Worm (Caenorhabditis elegans) whole organism, L4/young adult: ENCODE data around the gene F56B3.9.
A peak's percentile ranks its signal among the peaks of the same experiment; 100 is the strongest.

Experiments
- W03F9.2 ChIP-seq: fragments of 150-350 bp; optimal IDR thresholded peaks from 2 replicates; lab custom pipeline; 2014; ENCODE audit warnings: missing biosample characterization, missing genetic modification characterization
- dao-5 ChIP-seq: sonication (generic microtip); optimal IDR thresholded peaks from 2 replicates; lab custom pipeline; 2016; ENCODE audit warnings: missing genotype, missing genetic modification characterization, moderate library complexity, missing compliant biosample characterization
- him-1 ChIP-seq: sonication (generic microtip); optimal IDR thresholded peaks from 2 replicates; lab custom pipeline; 2016; ENCODE audit warnings: missing genotype, missing genetic modification reagents, missing genetic modification characterization, missing compliant biosample characterization

The F56B3.9 gene

DNA sequence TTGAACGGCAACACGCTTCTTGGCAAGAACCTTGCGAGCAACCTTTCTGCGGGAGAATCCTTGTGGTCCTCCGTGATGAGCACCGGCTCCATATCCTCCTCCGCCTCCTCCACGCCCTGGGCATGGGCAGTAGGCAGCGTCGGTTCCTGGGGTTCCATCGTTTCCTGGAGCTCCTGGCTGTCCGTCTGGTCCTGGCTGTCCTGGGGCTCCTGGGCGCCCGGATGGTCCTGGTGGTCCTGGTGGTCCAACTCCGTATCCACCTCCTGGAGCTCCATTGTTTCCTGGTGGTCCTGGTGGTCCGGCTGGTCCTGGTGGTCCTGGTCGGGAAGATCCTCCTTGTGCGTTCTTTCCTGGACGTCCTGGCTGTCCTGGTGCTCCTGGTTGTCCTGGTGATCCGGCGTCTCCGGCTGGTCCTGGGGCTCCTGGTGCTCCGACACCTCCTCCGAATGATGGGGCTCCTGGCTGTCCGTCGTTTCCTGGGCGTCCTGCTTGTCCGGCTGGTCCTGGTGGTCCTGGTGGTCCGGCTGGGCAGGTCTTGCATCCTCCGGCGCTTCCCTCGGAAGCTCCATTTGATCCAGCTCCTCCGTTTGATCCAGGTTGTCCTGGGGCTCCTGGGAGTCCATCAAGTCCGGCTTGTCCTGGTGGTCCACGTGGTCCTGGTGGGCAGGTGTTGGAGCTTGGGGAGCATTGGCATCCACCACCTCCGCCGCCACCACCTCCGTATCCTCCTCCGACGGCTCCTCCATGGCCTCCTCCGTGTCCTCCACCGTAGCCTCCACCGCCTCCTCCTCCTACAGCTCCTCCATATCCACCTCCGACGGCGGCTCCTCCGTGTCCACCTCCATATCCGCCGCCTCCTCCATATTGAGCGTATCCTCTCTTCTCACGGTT, 8.4 kb upstream of the F56B3.9 start:
- no peak for TF ChIP-seq dao-5 (tag; lab: Kevin White, UChicago)
- no peak for TF ChIP-seq W03F9.2 (tag; lab: Kevin White, UChicago)
- TF ChIP-seq him-1 (tag; lab: Kevin White, UChicago): no peak

DNA sequence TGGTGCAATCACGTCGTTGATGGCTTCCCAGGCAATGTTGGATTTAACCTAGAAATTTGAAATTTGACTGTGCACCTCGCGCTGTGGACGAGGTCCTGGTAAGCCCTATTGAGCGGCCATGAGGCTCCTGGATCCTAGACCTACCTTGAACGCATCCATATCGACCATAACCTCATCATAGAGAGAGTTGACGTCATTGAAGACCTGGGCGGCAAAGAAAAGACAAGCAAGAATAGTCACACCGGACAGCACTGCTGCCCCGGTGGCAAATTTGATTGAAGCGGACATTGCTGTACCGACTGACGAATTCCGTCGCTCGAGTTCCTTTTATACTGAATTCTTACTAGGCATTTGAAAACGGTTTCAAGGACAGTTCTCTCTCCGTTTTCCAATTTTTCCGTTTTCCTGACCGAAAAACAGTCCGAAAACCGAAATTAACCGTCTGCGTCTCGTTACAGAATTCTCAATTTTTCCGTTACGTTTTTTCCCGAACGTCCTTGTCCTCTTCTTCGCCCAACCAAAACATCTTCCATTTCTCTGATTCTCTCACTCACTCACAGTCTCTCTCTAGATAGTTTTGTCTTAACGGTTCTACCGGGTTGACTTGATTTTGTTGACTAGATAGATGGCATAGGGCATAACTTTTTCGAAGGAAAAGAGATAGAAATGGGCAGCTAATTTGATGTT, 7.6 kb upstream of the F56B3.9 start, which contains the start of gene col-103:
col-103 (minus strand) TSS at position 302 of the 687 bp plus-strand sequence.
- TF ChIP-seq W03F9.2 (tag; lab: Kevin White, UChicago): no peak
- TF ChIP-seq dao-5 (tag; lab: Kevin White, UChicago): no peak
- TF ChIP-seq him-1 (tag; lab: Kevin White, UChicago): no peak

DNA sequence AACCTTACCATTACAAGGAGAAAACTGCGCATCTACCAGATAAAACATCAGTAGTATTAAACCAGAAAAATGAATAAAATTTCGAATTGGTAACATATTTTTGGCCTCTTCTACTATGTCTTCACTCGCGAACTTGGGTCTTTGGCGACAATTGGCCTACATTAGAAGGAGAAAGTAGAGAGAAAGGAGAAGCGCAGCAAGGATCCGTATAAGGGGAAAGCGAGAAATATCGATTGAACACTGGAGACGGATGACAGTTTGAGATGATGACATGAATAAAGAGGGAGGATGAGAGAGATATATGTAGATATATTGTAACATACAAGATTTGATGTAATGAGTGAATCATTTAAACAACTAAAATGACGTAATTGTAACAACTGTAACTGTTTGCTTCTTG, 2.8 kb upstream of the F56B3.9 start, which contains the start of gene F56B3.2:
F56B3.2 (minus strand) TSS at position 273 of the 400 bp plus-strand sequence.
- no peak for TF ChIP-seq dao-5 (tag; lab: Kevin White, UChicago)
- no peak for TF ChIP-seq W03F9.2 (tag; lab: Kevin White, UChicago)
- TF ChIP-seq him-1 (tag; lab: Kevin White, UChicago): no peak

DNA sequence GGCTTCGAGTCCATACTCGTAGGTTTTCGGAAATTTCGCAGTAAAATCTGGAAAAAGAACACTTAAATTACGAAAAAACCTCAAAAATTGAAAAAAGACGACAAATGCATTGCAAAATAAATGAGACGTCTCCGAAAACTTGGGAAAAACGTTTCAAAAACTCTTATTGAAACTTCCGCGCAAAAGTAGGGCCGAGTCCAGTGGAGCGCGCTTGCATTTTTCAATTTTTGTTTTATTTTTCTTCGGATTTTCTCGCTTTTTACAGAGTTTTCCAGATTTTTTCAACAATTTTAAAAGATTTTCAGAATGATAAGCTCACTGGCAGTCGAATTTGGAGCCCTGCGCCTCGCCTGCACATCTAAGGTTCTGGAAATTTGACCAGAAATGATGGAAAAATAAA, 1.8 kb downstream of the F56B3.9 start, which contains the start of gene mrpl-2:
mrpl-2 (plus strand) TSS at position 307 of the 400 bp plus-strand sequence.
- TF ChIP-seq W03F9.2 (tag; lab: Kevin White, UChicago) (no peak), dao-5 (tag; lab: Kevin White, UChicago) (no peak), him-1 (tag; lab: Kevin White, UChicago) (no peak)

DNA sequence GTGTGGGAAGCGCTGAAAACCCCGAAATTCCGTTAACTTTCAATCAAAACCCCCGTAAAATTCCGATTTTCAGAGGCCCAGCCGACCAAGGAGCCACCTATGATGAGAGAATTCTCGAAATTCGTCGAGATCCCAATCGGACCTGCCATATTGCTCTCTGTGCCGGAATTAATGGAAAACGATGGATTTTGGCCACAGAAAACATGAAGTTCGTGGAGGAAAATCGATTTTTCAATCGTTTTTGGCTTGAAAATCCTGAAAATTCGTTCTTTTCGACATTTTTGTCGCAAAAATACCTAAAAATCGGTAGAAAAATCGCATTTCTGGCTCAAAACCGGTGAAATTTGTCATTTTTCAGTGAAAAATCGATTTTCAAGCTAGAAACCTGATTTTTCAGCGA, 2.4 kb downstream of the F56B3.9 start:
- TF ChIP-seq W03F9.2 (tag; lab: Kevin White, UChicago): no peak

DNA sequence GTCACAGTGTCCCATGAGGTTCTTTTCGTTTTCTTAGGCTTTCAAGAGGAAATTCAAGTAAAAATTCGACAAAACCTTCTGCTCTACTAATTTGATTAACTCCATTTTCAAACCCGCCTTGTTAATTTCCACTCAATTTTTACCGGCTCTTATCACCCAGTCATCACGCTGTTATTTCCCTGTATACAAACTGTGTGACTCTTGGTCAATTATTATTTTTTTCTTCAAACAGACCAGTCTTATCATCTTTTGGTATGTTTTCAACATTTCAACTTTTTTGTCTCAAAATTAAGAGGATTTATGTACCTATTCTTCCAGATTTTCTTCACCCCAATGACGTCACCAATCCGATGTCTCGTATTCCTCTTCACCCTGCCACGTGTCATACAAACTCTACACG, 7.3 kb downstream of the F56B3.9 start, which contains the start of gene ugt-52:
ugt-52 (plus strand) TSS at position 301 of the 400 bp plus-strand sequence.
- TF ChIP-seq dao-5 (tag; lab: Kevin White, UChicago): no peak
- no peak for TF ChIP-seq W03F9.2 (tag; lab: Kevin White, UChicago)
- TF ChIP-seq him-1 (tag; lab: Kevin White, UChicago): no peak

DNA sequence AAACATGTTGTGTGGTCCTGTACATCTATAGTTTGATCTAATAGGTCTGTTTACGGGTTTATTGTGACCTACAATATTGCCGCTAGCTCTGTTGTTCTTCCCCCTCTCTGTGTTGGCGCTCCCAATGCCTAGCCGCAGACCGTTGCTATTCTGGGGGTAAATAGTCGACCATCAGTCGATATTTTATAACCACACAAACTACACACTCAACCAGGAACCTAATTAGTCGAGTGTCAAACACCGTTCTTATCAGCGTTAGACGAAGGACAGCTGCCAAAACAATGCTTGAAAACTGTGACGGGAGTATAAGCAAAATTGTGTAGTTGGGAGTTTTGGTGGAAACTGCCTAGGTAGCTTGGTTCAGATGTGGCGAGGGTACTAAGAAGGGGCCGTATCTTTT, 11.2 kb downstream of the F56B3.9 start:
- no peak for TF ChIP-seq W03F9.2 (tag; lab: Kevin White, UChicago)
- no peak for TF ChIP-seq him-1 (tag; lab: Kevin White, UChicago)
- no peak for TF ChIP-seq dao-5 (tag; lab: Kevin White, UChicago)

DNA sequence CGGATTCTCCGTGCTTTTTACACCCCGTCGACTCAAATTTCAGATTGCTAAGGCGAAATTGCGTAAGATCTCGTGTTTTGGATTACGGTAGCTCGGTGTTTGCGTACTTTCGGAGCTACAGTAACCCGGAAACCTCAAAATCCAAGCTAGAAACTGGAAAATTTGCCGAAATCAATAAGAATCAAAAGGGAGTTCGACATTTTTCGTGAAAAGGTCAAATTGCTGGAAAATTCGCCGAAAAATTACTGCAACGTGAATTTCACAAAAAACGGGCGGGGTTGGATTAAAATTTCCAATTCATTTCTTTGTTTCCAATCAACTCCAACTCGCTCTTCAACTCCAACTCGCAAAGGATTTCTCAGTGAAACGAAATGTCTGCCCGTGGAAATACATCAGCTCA, 16.6 kb downstream of the F56B3.9 start, which contains the start of gene F56B3.6:
F56B3.6 (plus strand) TSS at position 301 of the 400 bp plus-strand sequence.
- TF ChIP-seq him-1 (tag; lab: Kevin White, UChicago) (no peak), W03F9.2 (tag; lab: Kevin White, UChicago) (no peak), dao-5 (tag; lab: Kevin White, UChicago) (no peak)

DNA sequence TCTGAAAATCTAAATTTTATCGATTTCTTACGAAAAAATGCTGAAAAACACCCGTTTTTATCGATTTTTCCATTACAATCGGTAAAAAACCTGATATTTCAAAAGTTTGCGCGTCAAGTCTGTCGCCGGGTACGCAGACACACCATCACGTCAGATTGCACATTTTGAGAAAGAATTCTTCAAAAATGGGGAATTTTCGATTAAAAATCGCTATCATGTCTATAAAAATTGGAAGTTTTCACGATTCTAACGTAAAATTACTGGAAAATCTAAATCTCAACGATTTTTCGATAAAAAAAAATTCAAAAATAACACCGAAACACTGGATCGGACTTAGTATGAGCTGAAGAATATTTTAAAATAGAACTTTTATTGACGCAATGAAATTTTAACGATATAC, 23.1 kb downstream of the F56B3.9 start, which contains the start of gene F56B3.4:
F56B3.4 (minus strand) TSS at position 1 of the 400 bp plus-strand sequence.
- TF ChIP-seq W03F9.2 (tag; lab: Kevin White, UChicago) (no peak), him-1 (tag; lab: Kevin White, UChicago) (no peak), dao-5 (tag; lab: Kevin White, UChicago) (no peak)

DNA sequence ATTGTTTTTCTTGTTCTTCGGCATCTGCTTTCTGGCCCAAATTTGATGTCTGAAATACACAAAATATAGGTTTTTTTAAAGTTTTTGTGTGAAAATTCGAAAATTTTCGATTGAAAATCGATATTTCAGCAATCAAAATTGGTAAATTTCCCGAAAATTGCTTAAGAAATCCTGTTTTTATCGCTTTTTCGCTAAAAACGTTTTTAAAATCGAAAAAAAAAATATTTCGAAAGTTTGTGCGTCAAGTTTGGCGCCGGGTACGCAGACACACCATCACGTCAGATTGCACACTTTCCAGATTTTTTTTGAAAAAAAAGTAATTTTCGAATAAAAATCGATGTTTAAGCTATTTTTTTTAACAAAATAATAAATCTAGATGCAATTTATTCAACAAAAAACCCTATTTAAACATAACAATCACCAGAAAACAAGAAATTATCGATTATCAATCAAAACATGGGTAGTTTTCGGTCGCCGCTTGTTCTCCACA, 24.3 kb downstream of the F56B3.9 start, which contains the start of gene skr-18:
skr-18 (minus strand) TSS at position 51 of the 490 bp plus-strand sequence.
- no peak for TF ChIP-seq W03F9.2 (tag; lab: Kevin White, UChicago)
- TF ChIP-seq dao-5 (tag; lab: Kevin White, UChicago): no peak
- TF ChIP-seq him-1 (tag; lab: Kevin White, UChicago): no peak

DNA sequence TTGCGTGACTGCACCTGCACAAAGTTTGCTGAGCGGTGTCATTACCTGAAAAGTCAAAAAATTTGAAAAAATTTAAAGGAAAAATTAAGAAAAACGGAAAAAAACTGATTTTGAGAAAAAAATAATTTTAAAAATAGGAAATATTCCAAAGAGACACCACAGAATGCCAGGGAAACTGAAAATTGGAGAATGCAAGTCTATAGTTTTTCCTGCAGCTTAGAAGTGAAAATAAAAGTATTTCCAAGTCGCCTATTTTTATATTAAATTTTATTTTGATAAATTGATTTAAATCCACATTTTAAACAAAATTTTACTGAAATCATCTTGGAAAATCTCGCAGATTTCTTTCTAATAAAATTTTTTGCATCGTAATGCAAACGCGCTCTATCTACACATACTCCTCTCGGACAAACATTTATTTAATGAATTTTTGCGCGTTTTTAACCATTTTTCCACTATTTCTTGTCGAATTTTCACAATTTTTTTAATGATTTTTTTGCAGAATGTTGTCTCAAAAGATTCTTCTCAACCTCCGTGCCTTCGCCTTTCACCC, 25.4 kb downstream of the F56B3.9 start, which contains the start of the genes F56B3.11 and ech-5:
F56B3.11 (minus strand) TSS at position 51 of the 553 bp plus-strand sequence.
ech-5 (plus strand) TSS at position 503 of the 553 bp plus-strand sequence.
- TF ChIP-seq him-1 (tag; lab: Kevin White, UChicago): peak; percentile 6
- TF ChIP-seq W03F9.2 (tag; lab: Kevin White, UChicago): peak; percentile 80
- no peak for TF ChIP-seq dao-5 (tag; lab: Kevin White, UChicago)

DNA sequence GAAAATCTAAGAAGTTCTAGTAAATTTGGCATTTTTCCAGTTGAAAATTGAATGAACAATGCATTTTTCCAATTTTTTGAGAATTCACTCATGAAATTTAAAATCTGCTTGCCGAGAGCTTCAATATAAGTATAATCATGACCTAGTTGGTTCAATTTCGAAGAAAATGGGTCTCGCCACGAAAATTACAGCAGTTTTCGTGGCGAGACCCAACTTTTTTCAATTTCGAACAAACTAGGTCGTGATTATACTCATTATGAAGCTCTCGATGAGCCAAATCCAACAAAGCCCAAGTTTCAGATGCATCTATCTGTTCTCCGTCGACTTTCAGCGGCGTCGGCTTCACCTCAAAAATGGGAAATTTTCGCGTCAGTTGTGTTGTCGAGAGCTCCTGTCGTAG, 29.4 kb downstream of the F56B3.9 start, which contains the start of gene mrpl-46:
mrpl-46 (plus strand) TSS at position 301 of the 400 bp plus-strand sequence.
- no peak for TF ChIP-seq him-1 (tag; lab: Kevin White, UChicago)
- no peak for TF ChIP-seq W03F9.2 (tag; lab: Kevin White, UChicago)
- TF ChIP-seq dao-5 (tag; lab: Kevin White, UChicago): no peak
